Fruit fly (Drosophila melanogaster) whole organism, embryonic: Measurements from ENCODE around the gene Arpc1.
A peak's percentile ranks its signal among the peaks of the same experiment; 100 is the strongest.

Experiments
- CG10147 ChIP-seq: fragments of 200-800 bp; sonication (Bioruptor generic); optimal IDR thresholded peaks from 2 replicates; lab custom pipeline; 2019; ENCODE audit warnings: missing biosample characterization, mild to moderate bottlenecking, missing genetic modification characterization, moderate library complexity
- CG11247 ChIP-seq: fragments of 200-800 bp; sonication (Bioruptor generic); IDR thresholded peaks from 2 replicates; pipeline ENCODE4 v1.3.6; 2022; ENCODE audit warnings: missing biosample characterization, missing genetic modification characterization
- CG11723 ChIP-seq: fragments of 200-800 bp; sonication (Bioruptor generic); optimal IDR thresholded peaks from 2 replicates; lab custom pipeline; 2017; ENCODE audit warnings: missing biosample characterization, mild to moderate bottlenecking, missing genetic modification characterization
- CG14014 ChIP-seq: fragments of 200-800 bp; sonication (Bioruptor generic); IDR thresholded peaks from 2 replicates; pipeline ENCODE4 v1.3.6; 2022; ENCODE audit warnings: missing biosample characterization, missing genetic modification characterization
- CG14710 ChIP-seq: fragments of 200-800 bp; sonication (Bioruptor generic); optimal IDR thresholded peaks from 3 replicates; lab custom pipeline; 2019; ENCODE audit warnings: missing biosample characterization, mild to moderate bottlenecking, missing genetic modification characterization, moderate library complexity
- CG16813 ChIP-seq: fragments of 200-800 bp; sonication (Bioruptor generic); IDR thresholded peaks from 3 replicates; pipeline ENCODE4 v1.3.6; 2022; ENCODE audit warnings: missing biosample characterization, missing genetic modification characterization; ENCODE audit not compliant: partially characterized antibody
- CG17186 ChIP-seq: fragments of 200-800 bp; sonication (Bioruptor generic); optimal IDR thresholded peaks from 3 replicates; lab custom pipeline; 2017; ENCODE audit warnings: missing biosample characterization, missing genetic modification reagents, missing genetic modification characterization
- CG17802 ChIP-seq: fragments of 200-800 bp; sonication (Bioruptor generic); optimal IDR thresholded peaks from 2 replicates; lab custom pipeline; 2018; ENCODE audit warnings: missing biosample characterization, mild to moderate bottlenecking, missing genetic modification characterization, moderate library complexity
- CG18011 ChIP-seq: fragments of 200-800 bp; sonication (Bioruptor generic); optimal IDR thresholded peaks from 2 replicates; lab custom pipeline; 2017; ENCODE audit warnings: missing biosample characterization, missing genetic modification characterization, mild to moderate bottlenecking, moderate library complexity, missing genotype
- CG18619 ChIP-seq: fragments of 200-800 bp; sonication (Bioruptor generic); optimal IDR thresholded peaks from 3 replicates; lab custom pipeline; 2017; ENCODE audit warnings: missing biosample characterization, mild to moderate bottlenecking, missing genetic modification characterization
- CG2712 ChIP-seq: fragments of 200-800 bp; optimal IDR thresholded peaks from 3 replicates; lab custom pipeline; 2019; ENCODE audit warnings: missing biosample characterization, mild to moderate bottlenecking, missing genetic modification characterization, moderate library complexity
- CG30020 ChIP-seq: fragments of 200-800 bp; optimal IDR thresholded peaks from 2 replicates; lab custom pipeline; 2019; ENCODE audit warnings: missing biosample characterization, mild to moderate bottlenecking, missing genetic modification characterization, moderate library complexity
- CG31388 ChIP-seq: fragments of 200-800 bp; sonication (Bioruptor generic); optimal IDR thresholded peaks from 2 replicates; lab custom pipeline; 2016; ENCODE audit warnings: missing biosample characterization, missing genetic modification characterization
- CG31441 ChIP-seq: fragments of 200-800 bp; sonication (Bioruptor generic); IDR thresholded peaks from 2 replicates; pipeline ENCODE4 v1.3.6; 2022; ENCODE audit warnings: missing biosample characterization, missing genetic modification characterization
- CG3847 ChIP-seq: fragments of 200-800 bp; sonication (Bioruptor generic); IDR thresholded peaks from 2 replicates; pipeline ENCODE4 v1.3.6; 2022; ENCODE audit warnings: missing biosample characterization, missing genetic modification characterization
- CG3995 ChIP-seq: fragments of 200-800 bp; sonication (Bioruptor generic); optimal IDR thresholded peaks from 3 replicates; lab custom pipeline; 2016; ENCODE audit warnings: missing biosample characterization, missing genetic modification characterization
- CG5245 ChIP-seq: fragments of 200-800 bp; sonication (Bioruptor generic); optimal IDR thresholded peaks from 3 replicates; lab custom pipeline; 2016; ENCODE audit warnings: missing biosample characterization, missing genetic modification characterization
- CG6254 ChIP-seq: fragments of 200-800 bp; sonication (Bioruptor generic); optimal IDR thresholded peaks from 3 replicates; lab custom pipeline; 2017; ENCODE audit warnings: mild to moderate bottlenecking, missing biosample characterization, missing genetic modification reagents, missing genetic modification characterization
- CG6654 ChIP-seq: fragments of 200-800 bp; sonication (Bioruptor generic); optimal IDR thresholded peaks from 2 replicates; lab custom pipeline; 2017; ENCODE audit warnings: missing biosample characterization, mild to moderate bottlenecking, missing genetic modification characterization
- CG8089 ChIP-seq: fragments of 200-800 bp; sonication (Bioruptor generic); optimal IDR thresholded peaks from 3 replicates; lab custom pipeline; 2016; ENCODE audit warnings: missing biosample characterization, missing genetic modification characterization
- CTCF ChIP-seq: fragments of 200-800 bp; sonication (Bioruptor generic); optimal IDR thresholded peaks from 2 replicates; lab custom pipeline; 2017; ENCODE audit warnings: missing biosample characterization, mild to moderate bottlenecking, missing genetic modification characterization, moderate library complexity
- Dek ChIP-seq: fragments of 200-800 bp; sonication (Bioruptor generic); optimal IDR thresholded peaks from 3 replicates; lab custom pipeline; 2019; ENCODE audit warnings: missing biosample characterization, mild to moderate bottlenecking, missing genetic modification characterization, moderate library complexity
- E2f1 ChIP-seq: fragments of 200-800 bp; sonication (Bioruptor generic); IDR thresholded peaks from 2 replicates; pipeline ENCODE4 v1.3.6; 2022; ENCODE audit warnings: missing biosample characterization, missing genetic modification characterization
- HmgD ChIP-seq: fragments of 200-800 bp; sonication (Bioruptor generic); optimal IDR thresholded peaks from 3 replicates; lab custom pipeline; 2016; ENCODE audit warnings: missing biosample characterization, missing genetic modification characterization
- Jarid2 ChIP-seq: fragments of 200-800 bp; sonication (Bioruptor generic); optimal IDR thresholded peaks from 3 replicates; lab custom pipeline; 2017; ENCODE audit warnings: mild to moderate bottlenecking, missing biosample characterization, missing genetic modification reagents, missing genetic modification characterization
- NC2α ChIP-seq: fragments of 200-800 bp; sonication (Bioruptor generic); optimal IDR thresholded peaks from 2 replicates; lab custom pipeline; 2016; ENCODE audit warnings: missing biosample characterization, missing genetic modification characterization
- Optix ChIP-seq: fragments of 200-800 bp; sonication (Bioruptor generic); IDR thresholded peaks from 3 replicates; pipeline ENCODE4 v1.3.6; 2022; ENCODE audit warnings: missing biosample characterization, missing genetic modification characterization
- Rx ChIP-seq: fragments of 200-800 bp; sonication (Bioruptor generic); IDR thresholded peaks from 2 replicates; pipeline ENCODE4 v1.3.6; 2022; ENCODE audit warnings: missing biosample characterization, missing genetic modification characterization
- Side ChIP-seq: fragments of 200-800 bp; sonication (Bioruptor generic); optimal IDR thresholded peaks from 2 replicates; lab custom pipeline; 2016; ENCODE audit warnings: missing biosample characterization, missing genetic modification characterization
- Six4 ChIP-seq: fragments of 200-800 bp; sonication (Bioruptor generic); optimal IDR thresholded peaks from 2 replicates; lab custom pipeline; 2016; ENCODE audit warnings: missing biosample characterization, missing genetic modification characterization
- ara ChIP-seq: fragments of 200-800 bp; sonication (Bioruptor generic); IDR thresholded peaks from 2 replicates; pipeline ENCODE4 v1.3.6; 2022; ENCODE audit warnings: missing biosample characterization, missing genetic modification characterization
- bab2 ChIP-seq: fragments of 200-800 bp; sonication (Bioruptor generic); optimal IDR thresholded peaks from 2 replicates; lab custom pipeline; 2016; ENCODE audit warnings: missing biosample characterization, missing genetic modification characterization
- bigmax ChIP-seq: fragments of 200-800 bp; sonication (Bioruptor generic); optimal IDR thresholded peaks from 2 replicates; lab custom pipeline; 2018; ENCODE audit warnings: missing biosample characterization, mild to moderate bottlenecking, missing genetic modification characterization
- chinmo ChIP-seq: fragments of 200-800 bp; sonication (Bioruptor generic); IDR thresholded peaks from 4 replicates; pipeline ENCODE4 v1.3.6; 2022; ENCODE audit warnings: missing biosample characterization, missing genetic modification characterization; ENCODE audit not compliant: partially characterized antibody
- corto ChIP-seq: fragments of 200-800 bp; sonication (Bioruptor generic); optimal IDR thresholded peaks from 2 replicates; lab custom pipeline; 2016; ENCODE audit warnings: missing biosample characterization, mild to moderate bottlenecking, missing genetic modification characterization, moderate library complexity
- da ChIP-seq: fragments of 200-800 bp; sonication (Bioruptor generic); optimal IDR thresholded peaks from 2 replicates; lab custom pipeline; 2016; ENCODE audit warnings: missing biosample characterization, missing genetic modification characterization
- fd102C ChIP-seq: fragments of 200-800 bp; sonication (Bioruptor generic); optimal IDR thresholded peaks from 2 replicates; lab custom pipeline; 2018; ENCODE audit warnings: missing biosample characterization, mild to moderate bottlenecking, missing genetic modification characterization, moderate library complexity
- gcm ChIP-seq: fragments of 200-800 bp; sonication (Bioruptor generic); optimal IDR thresholded peaks from 2 replicates; lab custom pipeline; 2019; ENCODE audit warnings: missing biosample characterization, mild to moderate bottlenecking, missing genetic modification characterization, moderate library complexity
- gt ChIP-seq: fragments of 200-800 bp; sonication (Bioruptor generic); IDR thresholded peaks from 2 replicates; pipeline ENCODE4 v1.3.6; 2022; ENCODE audit warnings: missing biosample characterization, missing genetic modification characterization
- her ChIP-seq: fragments of 200-800 bp; sonication (Bioruptor generic); optimal IDR thresholded peaks from 2 replicates; lab custom pipeline; 2016; ENCODE audit warnings: missing biosample characterization, missing genetic modification characterization
- knrl ChIP-seq: fragments of 200-800 bp; sonication (Bioruptor generic); IDR thresholded peaks from 3 replicates; pipeline ENCODE4 v1.3.6; 2022; ENCODE audit warnings: missing biosample characterization, missing genetic modification characterization; ENCODE audit not compliant: partially characterized antibody
- nmo ChIP-seq: fragments of 200-800 bp; sonication (Bioruptor generic); optimal IDR thresholded peaks from 2 replicates; lab custom pipeline; 2018; ENCODE audit warnings: missing biosample characterization, mild to moderate bottlenecking, missing genetic modification characterization, moderate library complexity
- otp ChIP-seq: fragments of 200-800 bp; sonication (Bioruptor generic); IDR thresholded peaks from 3 replicates; pipeline ENCODE4, ENCODE4 v1.3.6; 2022; ENCODE audit warnings: missing biosample characterization, missing genetic modification characterization
- pb ChIP-seq: fragments of 200-800 bp; sonication (Bioruptor generic); optimal IDR thresholded peaks from 3 replicates; lab custom pipeline; 2016; ENCODE audit warnings: missing biosample characterization, missing genetic modification characterization
- pita ChIP-seq: fragments of 200-800 bp; sonication (Bioruptor generic); optimal IDR thresholded peaks from 2 replicates; lab custom pipeline; 2017; ENCODE audit warnings: missing biosample characterization, mild to moderate bottlenecking, missing genetic modification characterization
- prd ChIP-seq, 3 experiments: fragments of >200 bp in 2 of 3; fragments of 200-800 bp in 1 of 3; sonication (Bioruptor generic) in 1 of 3; optimal IDR thresholded peaks in 2 of 3; IDR thresholded peaks in 1 of 3; 2 replicates in 2 of 3; 3 replicates in 1 of 3; pipeline versions ENCODE4 v1.3.6 to Lab custom; 2017 to 2022; ENCODE audit warnings: missing biosample characterization in 1 of 3, missing genetic modification characterization in 1 of 3
- ro ChIP-seq: fragments of 200-800 bp; sonication (Bioruptor generic); IDR thresholded peaks from 2 replicates; pipeline ENCODE4 v1.3.6; 2022; ENCODE audit warnings: missing biosample characterization, missing genetic modification characterization
- sens ChIP-seq: fragments of 200-800 bp; sonication (Bioruptor generic); peaks from one replicate; lab custom pipeline; 2016; ENCODE audit warnings: missing biosample characterization, missing genetic modification characterization
- sr ChIP-seq: fragments of 200-800 bp; sonication (Bioruptor generic); IDR thresholded peaks from 3 replicates; pipeline ENCODE4 v1.3.6; 2022; ENCODE audit warnings: missing biosample characterization, missing genetic modification characterization
- tup ChIP-seq: fragments of 200-800 bp; sonication (Bioruptor generic); optimal IDR thresholded peaks from 2 replicates; lab custom pipeline; 2016; ENCODE audit warnings: missing biosample characterization, mild to moderate bottlenecking, missing genetic modification characterization, moderate library complexity
- zen2 ChIP-seq: fragments of 200-800 bp; sonication (Bioruptor generic); IDR thresholded peaks from 3 replicates; pipeline ENCODE4 v1.3.6; 2022; ENCODE audit warnings: missing biosample characterization, missing genetic modification characterization; ENCODE audit not compliant: partially characterized antibody

Gene Arpc1

dm6 chr2L:13839744-13840151 lies 10.2 kb upstream of the Arpc1 start (continued):
- TF ChIP-seq CG14014 (GFP tag; lab: Robert Waterston, UW) = peak; percentile 76
- TF ChIP-seq Dek = peak; percentile 74
- TF ChIP-seq CG2712 (tag; lab: Kevin White, UChicago) = peak; percentile 85
- no peak for TF ChIP-seq HmgD
- 0 out of 2 replicates have a peak, but pooled peaks have one; percentile 42 for TF ChIP-seq Rx (GFP tag; lab: Robert Waterston, UW)
- peak; percentile 31 for TF ChIP-seq CG8089 (GFP tag; lab: Kevin White, UChicago)
- TF ChIP-seq CG14710 (tag; lab: Kevin White, UChicago) = peak; percentile 78
- TF ChIP-seq her (GFP tag; lab: Kevin White, UChicago) = peak; percentile 53
- peak; percentile 67 for TF ChIP-seq gcm (GFP tag; lab: Kevin White, UChicago)
- no peak for TF ChIP-seq CG17186
- TF ChIP-seq CG30020 = peak; percentile 59
- TF ChIP-seq Jarid2 (GFP tag; lab: Kevin White, UChicago) = peak; percentile 1
- no peak for TF ChIP-seq pita (GFP tag; lab: Kevin White, UChicago)
- peak; percentile 70 for TF ChIP-seq CG3847 (GFP tag; lab: Robert Waterston, UW)
- TF ChIP-seq knrl (GFP tag; lab: Robert Waterston, UW) = no peak
- TF ChIP-seq sens (GFP tag; lab: Kevin White, UChicago) = peak; percentile 97
- peak; percentile 40 for TF ChIP-seq CG18011 (GFP tag; lab: Kevin White, UChicago)
- TF ChIP-seq gt = no peak
- TF ChIP-seq CG3995 = peak; percentile 17
- peak; percentile 83 for TF ChIP-seq CG6254 (GFP tag; lab: Kevin White, UChicago)
- TF ChIP-seq otp (GFP tag; lab: Robert Waterston, UW) = peak; percentile 67; the same call in 2 of the 3 replicates
- peak; percentile 18 for TF ChIP-seq CTCF
- peak; percentile 85 for TF ChIP-seq CG5245 (GFP tag; lab: Kevin White, UChicago)
- TF ChIP-seq fd102C (GFP tag; lab: Kevin White, UChicago) = no peak
- TF ChIP-seq Side (GFP tag; lab: Kevin White, UChicago) = peak; percentile 57
- TF ChIP-seq bab2 (GFP tag; lab: Kevin White, UChicago) = peak; percentile 64
- peak; percentile 88 for TF ChIP-seq CG31441 (GFP tag; lab: Robert Waterston, UW)
- TF ChIP-seq ro = 0 out of 2 replicates have a peak, but pooled peaks have one; percentile 24
- TF ChIP-seq CG6654 (GFP tag; lab: Kevin White, UChicago) = peak; percentile 70
- TF ChIP-seq pb (GFP tag; lab: Kevin White, UChicago) = peak; percentile 18
- no peak for TF ChIP-seq CG16813 (GFP tag; lab: Robert Waterston, UW)
- TF ChIP-seq CG31388 (GFP tag; lab: Kevin White, UChicago) = peak; percentile 72
- TF ChIP-seq tup (GFP tag; lab: Kevin White, UChicago) = peak; percentile 36
- no peak; the same call in 2 of the 3 replicates for TF ChIP-seq Optix
- peak; percentile 58 for TF ChIP-seq CG11723 (GFP tag; lab: Kevin White, UChicago)
- TF ChIP-seq corto = peak; percentile 67
- 0 out of 4 replicates have a peak, but pooled peaks have one; percentile 14 for TF ChIP-seq chinmo (GFP tag; lab: Robert Waterston, UW)
- TF ChIP-seq sr = no peak
- TF ChIP-seq da = no peak
- TF ChIP-seq prd (optimal IDR thresholded peaks at IDR 0.05; lab: Kevin White, UChicago) = no peak
- TF ChIP-seq prd (GFP tag; IDR thresholded peaks at IDR 0.05; lab: Robert Waterston, UW) = peak; percentile 70
- peak; percentile 96 for TF ChIP-seq nmo
- TF ChIP-seq CG10147 (GFP tag; lab: Kevin White, UChicago) = peak; percentile 90
- peak; percentile 61 for TF ChIP-seq NC2α (GFP tag; lab: Kevin White, UChicago)
- no peak for TF ChIP-seq CG11247 (GFP tag; lab: Robert Waterston, UW)
- peak; percentile 21 for TF ChIP-seq CG17802 (tag; lab: Kevin White, UChicago)
- no peak for TF ChIP-seq zen2 (GFP tag; lab: Robert Waterston, UW)
- TF ChIP-seq Six4 (GFP tag; lab: Kevin White, UChicago) = peak; percentile 72
- no peak for TF ChIP-seq bigmax (GFP tag; lab: Kevin White, UChicago)
- peak; percentile 68 for TF ChIP-seq E2f1
- peak; percentile 82 for TF ChIP-seq CG18619 (GFP tag; lab: Kevin White, UChicago)
- TF ChIP-seq ara (GFP tag; lab: Robert Waterston, UW) = no peak; the same call in 1 of the 2 replicates
